Fruit fly (Drosophila melanogaster) S2 (cell line): ENCODE measurements around the gene klar.

Source experiments
- CG8478 ChIP-seq: fragments of >200 bp; optimal IDR thresholded peaks from 2 replicates; lab custom pipeline; 2018
- CTCF ChIP-seq, 2 experiments: fragments of >200 bp; optimal IDR thresholded peaks; 2 replicates each; lab custom pipeline; 2018

dm6 chr3L:432565-432964 is 107.8 kb downstream of the klar start:
- TF ChIP-seq CG8478 (lab: Kevin White, UChicago) (no peak), CTCF (optimal IDR thresholded peaks at IDR 0.05; lab: Kevin White, UChicago) (peak; percentile 46 to 50)
